Fruit fly (Drosophila melanogaster): ENCODE data around the gene lz.

Gene lz

dm6 chrX:9243417-9243884 lies 41.0 kb upstream of the lz start, which contains the start of the genes mxc and Larp7 (continued):
- no peak for TF ChIP-seq prd (optimal IDR thresholded peaks at IDR 0.05)
- TF ChIP-seq prd (GFP tag; IDR thresholded peaks at IDR 0.05): peak; percentile 73; the same call in 2 of the 3 replicates
- no peak for TF ChIP-seq BtbVII (GFP tag; optimal IDR thresholded peaks at IDR 0.05)
- no peak for TF ChIP-seq bowl (GFP tag; IDR thresholded peaks at IDR 0.05)
- peak; percentile 62; the same call in 1 of the 2 replicates for TF ChIP-seq tna (GFP tag; IDR thresholded peaks at IDR 0.05; ENCODE audit: partially characterized antibody)
- peak; percentile 67; the same call in 1 of the 3 replicates for TF ChIP-seq zen2 (GFP tag; IDR thresholded peaks at IDR 0.05; ENCODE audit: partially characterized antibody)
- TF ChIP-seq CG2120 (GFP tag; optimal IDR thresholded peaks at IDR 0.05): peak; percentile 82
- TF ChIP-seq Hr3 (GFP tag; optimal IDR thresholded peaks at IDR 0.05): peak; percentile 67
- TF ChIP-seq mam (GFP tag; optimal IDR thresholded peaks at IDR 0.05): peak; percentile 69
- peak; percentile 40 for TF ChIP-seq Mes4 (GFP tag; optimal IDR thresholded peaks at IDR 0.05)
- peak; percentile 55 for TF ChIP-seq ssp (GFP tag; IDR thresholded peaks at IDR 0.05)
- 0 out of 2 replicates have a peak, but pooled peaks have one; percentile 20 for TF ChIP-seq CG11247 (GFP tag; IDR thresholded peaks at IDR 0.05)
- TF ChIP-seq CG10565 (GFP tag; optimal IDR thresholded peaks at IDR 0.05): no peak
- peak; percentile 4 for TF ChIP-seq CG17912 (GFP tag; optimal IDR thresholded peaks at IDR 0.05)
- peak; percentile 54 for TF ChIP-seq tx (GFP tag; optimal IDR thresholded peaks at IDR 0.05)
- peak; percentile 49 for TF ChIP-seq bcd (GFP tag; optimal IDR thresholded peaks at IDR 0.05)
- no peak for TF ChIP-seq CG7928 (GFP tag; optimal IDR thresholded peaks at IDR 0.05)
- TF ChIP-seq Sry-δ (GFP tag; optimal IDR thresholded peaks at IDR 0.05): peak; percentile 82
- TF ChIP-seq E2f1 (GFP tag; IDR thresholded peaks at IDR 0.05): peak; percentile 72
- TF ChIP-seq CG6654 (GFP tag; optimal IDR thresholded peaks at IDR 0.05): no peak
- no peak for TF ChIP-seq seq (GFP tag; IDR thresholded peaks at IDR 0.05)
- no peak for TF ChIP-seq CG1024 (GFP tag; IDR thresholded peaks at IDR 0.05)
- no peak for TF ChIP-seq org-1 (GFP tag; optimal IDR thresholded peaks at IDR 0.05)
- peak; percentile 30 for TF ChIP-seq kni (GFP tag; optimal IDR thresholded peaks at IDR 0.05)
- TF ChIP-seq NFAT (GFP tag; IDR thresholded peaks at IDR 0.05): no peak
- TF ChIP-seq CG10654 (GFP tag; optimal IDR thresholded peaks at IDR 0.05): peak; percentile 41
- no peak for TF ChIP-seq Vsx1 (GFP tag; optimal IDR thresholded peaks at IDR 0.05)
- TF ChIP-seq kah (GFP tag; optimal IDR thresholded peaks at IDR 0.05): no peak
- TF ChIP-seq pnt (GFP tag; optimal IDR thresholded peaks at IDR 0.05): peak; percentile 67
- TF ChIP-seq ttk (GFP tag; IDR thresholded peaks at IDR 0.05): no peak
- peak; percentile 24; the same call in 1 of the 3 replicates for TF ChIP-seq CG14050 (GFP tag; IDR thresholded peaks at IDR 0.05)
- TF ChIP-seq CG8765 (GFP tag; IDR thresholded peaks at IDR 0.05): no peak
- TF ChIP-seq gsb-n (tag; optimal IDR thresholded peaks at IDR 0.05): no peak
- TF ChIP-seq CG7987 (GFP tag; optimal IDR thresholded peaks at IDR 0.05): no peak
- no peak for TF ChIP-seq CG6683 (GFP tag; optimal IDR thresholded peaks at IDR 0.05)
- no peak for TF ChIP-seq Sry-β (GFP tag; optimal IDR thresholded peaks at IDR 0.05)
- peak; percentile 59 for TF ChIP-seq CG6272 (GFP tag; IDR thresholded peaks at IDR 0.05)
- TF ChIP-seq Ets65A (GFP tag): peak; percentile 96
- TF ChIP-seq maf-S (GFP tag; optimal IDR thresholded peaks at IDR 0.05): peak; percentile 53
- TF ChIP-seq HmgD (GFP tag; optimal IDR thresholded peaks at IDR 0.05): peak; percentile 51
- no peak for TF ChIP-seq wek (GFP tag; optimal IDR thresholded peaks at IDR 0.05)
- TF ChIP-seq ind (GFP tag; optimal IDR thresholded peaks at IDR 0.05): peak; percentile 69
- no peak for TF ChIP-seq ac (GFP tag; optimal IDR thresholded peaks at IDR 0.05)
- TF ChIP-seq CG34376 (GFP tag; optimal IDR thresholded peaks at IDR 0.05): peak; percentile 38
- TF ChIP-seq CG14710 (tag; optimal IDR thresholded peaks at IDR 0.05): peak; percentile 80
- peak; percentile 49 for TF ChIP-seq bigmax (GFP tag; optimal IDR thresholded peaks at IDR 0.05)
- TF ChIP-seq oc (tag; optimal IDR thresholded peaks at IDR 0.05): no peak
- peak; percentile 58 for TF ChIP-seq CG33557 (GFP tag; optimal IDR thresholded peaks at IDR 0.05)
- no peak for TF ChIP-seq TFAM (GFP tag; optimal IDR thresholded peaks at IDR 0.05)
- peak; percentile 45; the same call in 1 of the 2 replicates for TF ChIP-seq klu (GFP tag; IDR thresholded peaks at IDR 0.05)
- TF ChIP-seq CG12659 (GFP tag; optimal IDR thresholded peaks at IDR 0.05): peak; percentile 69

Data from whole organism, embryonic.